Fruit fly (Drosophila melanogaster) whole organism, adult: ENCODE results near the gene CG33725.

ENCODE experiments used
- CG11617 ChIP-seq: fragments of 200-800 bp; sonication (Bioruptor generic); optimal IDR thresholded peaks from 2 replicates; lab custom pipeline; 2017; ENCODE audit warnings: mild to moderate bottlenecking, missing biosample characterization, missing genetic modification reagents, missing genetic modification characterization
- CG12768 ChIP-seq: fragments of 200-800 bp; sonication (Bioruptor generic); optimal IDR thresholded peaks from 2 replicates; lab custom pipeline; 2017; ENCODE audit warnings: missing biosample characterization, missing genetic modification characterization, mild to moderate bottlenecking, moderate library complexity, missing genetic modification reagents
- CG5204 ChIP-seq: fragments of 200-800 bp; sonication (Bioruptor generic); optimal IDR thresholded peaks from 2 replicates; lab custom pipeline; 2016; ENCODE audit warnings: missing biosample characterization, missing genetic modification characterization
- CG7045 ChIP-seq: fragments of 200-800 bp; sonication (Bioruptor generic); optimal IDR thresholded peaks from 2 replicates; lab custom pipeline; 2017; ENCODE audit warnings: missing biosample characterization, mild to moderate bottlenecking, missing genetic modification characterization
- bab1 ChIP-seq: fragments of 200-800 bp; sonication (Bioruptor generic); optimal IDR thresholded peaks from 3 replicates; lab custom pipeline; 2019; ENCODE audit warnings: missing biosample characterization, mild to moderate bottlenecking, missing genetic modification characterization, moderate library complexity
- cnc ChIP-seq, 2 experiments: fragments of >200 bp; optimal IDR thresholded peaks; 2 replicates each; lab custom pipeline; 2017
- pad ChIP-seq: fragments of 200-800 bp; sonication (Bioruptor generic); optimal IDR thresholded peaks from 3 replicates; lab custom pipeline; 2017; ENCODE audit warnings: missing biosample characterization, missing genetic modification characterization, mild to moderate bottlenecking, moderate library complexity, missing genetic modification reagents
- tj ChIP-seq: fragments of 200-800 bp; sonication (Bioruptor generic); optimal IDR thresholded peaks from 3 replicates; lab custom pipeline; 2017; ENCODE audit warnings: missing biosample characterization, mild to moderate bottlenecking, missing genetic modification characterization, moderate library complexity

DNA sequence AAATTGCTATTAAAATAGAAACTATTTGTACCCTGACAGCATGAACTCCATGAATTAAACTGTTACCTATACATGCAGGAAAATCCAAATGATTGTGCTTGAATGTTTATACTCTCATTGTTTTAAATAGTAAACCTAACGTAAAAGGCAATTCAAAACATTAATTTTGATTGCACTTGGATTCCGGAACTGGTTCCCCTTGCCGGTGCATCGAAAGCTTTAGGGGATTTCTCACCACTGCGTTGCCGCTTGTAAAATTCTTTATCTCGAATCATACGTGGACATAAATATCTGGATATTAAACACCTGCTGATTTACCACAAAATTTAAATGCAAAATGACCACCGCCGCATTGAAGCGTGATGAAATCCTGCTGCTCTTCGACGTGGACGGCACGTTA, 51.9 kb downstream of the CG33725 start, which contains the start of gene Pmm2:
- TF ChIP-seq bab1, result no peak
- no peak for TF ChIP-seq tj (GFP tag; lab: Kevin White, UChicago)
- no peak for TF ChIP-seq CG7045 (GFP tag; lab: Kevin White, UChicago)
- no peak for TF ChIP-seq CG12768 (GFP tag; lab: Kevin White, UChicago)
- TF ChIP-seq pad (GFP tag; lab: Kevin White, UChicago), result no peak
- no peak for TF ChIP-seq cnc (optimal IDR thresholded peaks at IDR 0.05; lab: Kevin White, UChicago)
- no peak for TF ChIP-seq CG11617 (GFP tag; lab: Kevin White, UChicago)
- no peak for TF ChIP-seq CG5204 (GFP tag; lab: Kevin White, UChicago)
